Worm (Caenorhabditis elegans) whole organism, young adult: Measurements from ENCODE around the gene snx-13.

Experiments used
- B0336.3 ChIP-seq: fragments of 200-800 bp; sonication (Bioruptor generic); IDR thresholded peaks from 2 replicates; pipeline ENCODE4 v1.3.6; 2022; ENCODE audit warnings: missing genetic modification characterization, missing compliant biosample characterization
- C17E4.6 ChIP-seq: fragments of 200-800 bp; sonication (Bioruptor generic); IDR thresholded peaks from 2 replicates; pipeline ENCODE4 v1.3.6; 2022; ENCODE audit warnings: missing genetic modification reagents, missing genetic modification characterization, missing compliant biosample characterization
- F49E8.2 ChIP-seq: sonication (generic microtip); optimal IDR thresholded peaks from 3 replicates; lab custom pipeline; 2017; ENCODE audit warnings: missing genetic modification characterization, mild to moderate bottlenecking, missing compliant biosample characterization, antibody characterized with exemption, moderate library complexity; ENCODE audit not compliant: insufficient read depth
- F52B5.7 ChIP-seq: sonication (generic microtip); optimal IDR thresholded peaks from 2 replicates; lab custom pipeline; 2016; ENCODE audit warnings: mild to moderate bottlenecking, missing genetic modification characterization, missing compliant biosample characterization
- K11D2.4 ChIP-seq: fragments of 200-800 bp; sonication (Bioruptor generic); IDR thresholded peaks from 2 replicates; pipeline ENCODE4 v1.3.6; 2022; ENCODE audit warnings: missing genetic modification reagents, missing genetic modification characterization, missing compliant biosample characterization
- K12H6.12 ChIP-seq: fragments of 200-800 bp; sonication (Bioruptor generic); optimal IDR thresholded peaks from 2 replicates; lab custom pipeline; 2018; ENCODE audit warnings: mild to moderate bottlenecking, missing genetic modification characterization, missing compliant biosample characterization
- T07F8.4 ChIP-seq: sonication (generic microtip); optimal IDR thresholded peaks from 2 replicates; lab custom pipeline; 2016; ENCODE audit warnings: mild to moderate bottlenecking, missing genetic modification characterization, moderate library complexity, missing compliant biosample characterization
- Y56A3A.18 ChIP-seq: fragments of 200-800 bp; sonication (Bioruptor generic); IDR thresholded peaks from 2 replicates; pipeline ENCODE4 v1.3.6; 2022; ENCODE audit warnings: missing genetic modification reagents, missing genetic modification characterization, missing compliant biosample characterization
- athp-1 ChIP-seq: sonication (generic microtip); optimal IDR thresholded peaks from 2 replicates; lab custom pipeline; 2017; ENCODE audit warnings: mild to moderate bottlenecking, missing genetic modification characterization, missing compliant biosample characterization
- attf-5 ChIP-seq: fragments of 200-800 bp; sonication (Bioruptor generic); optimal IDR thresholded peaks from 2 replicates; lab custom pipeline; 2018; ENCODE audit warnings: mild to moderate bottlenecking, missing genetic modification characterization, missing compliant biosample characterization
- attf-6 ChIP-seq: fragments of 200-800 bp; sonication (Bioruptor generic); IDR thresholded peaks from 2 replicates; pipeline ENCODE4 v1.3.6; 2022; ENCODE audit warnings: missing genetic modification reagents, missing genetic modification characterization, missing compliant biosample characterization
- ccch-3 ChIP-seq: fragments of 200-800 bp; sonication (Bioruptor generic); optimal IDR thresholded peaks from 2 replicates; lab custom pipeline; 2018; ENCODE audit warnings: mild to moderate bottlenecking, missing genetic modification characterization, missing compliant biosample characterization
- cebp-2 ChIP-seq: fragments of 200-800 bp; sonication (Bioruptor generic); IDR thresholded peaks from 2 replicates; pipeline ENCODE4 v1.3.6; 2022; ENCODE audit warnings: missing genetic modification characterization, missing compliant biosample characterization
- ceh-40 ChIP-seq: fragments of 200-800 bp; sonication (Bioruptor generic); IDR thresholded peaks from 2 replicates; pipeline ENCODE4 v1.3.6; 2022; ENCODE audit warnings: missing genetic modification characterization, missing compliant biosample characterization
- ceh-58 ChIP-seq: fragments of 200-800 bp; sonication (Bioruptor generic); IDR thresholded peaks from 2 replicates; pipeline ENCODE4 v1.3.6; 2022; ENCODE audit warnings: missing genetic modification characterization, missing compliant biosample characterization
- die-1 ChIP-seq: sonication (generic microtip); optimal IDR thresholded peaks from 2 replicates; lab custom pipeline; 2016; ENCODE audit warnings: missing genotype, mild to moderate bottlenecking, missing genetic modification characterization, missing compliant biosample characterization
- dpl-1 ChIP-seq: fragments of 150-350 bp; optimal IDR thresholded peaks from 2 replicates; lab custom pipeline; 2014; ENCODE audit warnings: missing biosample characterization, missing genetic modification reagents, missing genetic modification characterization
- ekl-4 ChIP-seq: fragments of 200-800 bp; sonication (Bioruptor generic); IDR thresholded peaks from 2 replicates; pipeline ENCODE4 v1.3.6; 2022; ENCODE audit warnings: missing genetic modification reagents, missing genetic modification characterization, missing compliant biosample characterization
- hlh-26 ChIP-seq: fragments of 200-800 bp; sonication (Bioruptor generic); conservative IDR thresholded peaks from 2 replicates; pipeline ENCODE4 v1.3.6; 2022; ENCODE audit warnings: missing genetic modification reagents, missing genetic modification characterization, missing compliant biosample characterization
- hrde-1 ChIP-seq: sonication (generic microtip); optimal IDR thresholded peaks from 2 replicates; lab custom pipeline; 2016; ENCODE audit warnings: missing genetic modification characterization, mild to moderate bottlenecking, missing compliant biosample characterization, moderate library complexity, missing genotype, missing genetic modification reagents, borderline replicate concordance
- lag-1 ChIP-seq: fragments of 200-800 bp; sonication (Bioruptor generic); IDR thresholded peaks from 2 replicates; pipeline ENCODE4 v1.3.6; 2022; ENCODE audit warnings: missing genetic modification reagents, missing genetic modification characterization, missing compliant biosample characterization
- lin-35 ChIP-seq, 3 experiments: fragments of 150-350 bp in 2 of 3; sonication (generic microtip) in 1 of 3; optimal IDR thresholded peaks; 2 replicates each; lab custom pipeline; 2014 to 2018; ENCODE audit warnings: missing biosample characterization in 3 of 3, missing genetic modification characterization in 3 of 3, missing genetic modification reagents in 3 of 3
- lin-40 ChIP-seq: sonication (generic microtip); optimal IDR thresholded peaks from 2 replicates; lab custom pipeline; 2016; ENCODE audit warnings: missing genetic modification characterization, mild to moderate bottlenecking, missing compliant biosample characterization, missing genotype, missing genetic modification reagents
- lin-54 ChIP-seq: fragments of 200-800 bp; sonication (Bioruptor generic); optimal IDR thresholded peaks from 2 replicates; lab custom pipeline; 2018; ENCODE audit warnings: mild to moderate bottlenecking, missing genetic modification characterization, missing compliant biosample characterization
- lir-1 ChIP-seq: fragments of 200-800 bp; sonication (Bioruptor generic); conservative IDR thresholded peaks from 2 replicates; pipeline ENCODE4 v1.3.6; 2022; ENCODE audit warnings: missing genetic modification reagents, missing genetic modification characterization, missing compliant biosample characterization
- lsl-1 ChIP-seq: fragments of 200-800 bp; sonication (Bioruptor generic); optimal IDR thresholded peaks from 2 replicates; lab custom pipeline; 2018; ENCODE audit warnings: mild to moderate bottlenecking, missing genetic modification characterization, moderate library complexity, missing compliant biosample characterization
- madf-3 ChIP-seq: fragments of 200-800 bp; sonication (Bioruptor generic); IDR thresholded peaks from 2 replicates; pipeline ENCODE4 v1.3.6; 2022; ENCODE audit warnings: missing genetic modification reagents, missing genetic modification characterization, missing compliant biosample characterization
- madf-6 ChIP-seq: fragments of 200-800 bp; sonication (Bioruptor generic); IDR thresholded peaks from 2 replicates; pipeline ENCODE4 v1.3.6; 2022; ENCODE audit warnings: missing genetic modification reagents, missing genetic modification characterization, missing compliant biosample characterization
- madf-8 ChIP-seq: fragments of 200-800 bp; sonication (Bioruptor generic); conservative IDR thresholded peaks from 2 replicates; pipeline ENCODE4 v1.3.6; 2022; ENCODE audit warnings: missing genetic modification reagents, missing genetic modification characterization, missing compliant biosample characterization
- mcd-1 ChIP-seq: fragments of 200-800 bp; sonication (Bioruptor generic); IDR thresholded peaks from 2 replicates; pipeline ENCODE4 v1.3.6; 2022; ENCODE audit warnings: missing genetic modification reagents, missing genetic modification characterization, missing compliant biosample characterization
- mxl-1 ChIP-seq: sonication (generic microtip); optimal IDR thresholded peaks from 2 replicates; lab custom pipeline; 2016; ENCODE audit warnings: missing genetic modification characterization, missing compliant biosample characterization
- nhr-27 ChIP-seq: fragments of 200-800 bp; sonication (Bioruptor generic); optimal IDR thresholded peaks from 2 replicates; lab custom pipeline; 2018; ENCODE audit warnings: mild to moderate bottlenecking, missing genetic modification characterization, moderate library complexity, missing compliant biosample characterization
- rec-8 ChIP-seq, 2 experiments: sonication (generic microtip); optimal IDR thresholded peaks; 2 replicates each; lab custom pipeline; 2016; ENCODE audit warnings: mild to moderate bottlenecking in 2 of 2, missing genetic modification characterization in 2 of 2, missing genetic modification reagents in 2 of 2, missing genotype in 2 of 2, missing biosample characterization in 1 of 2, missing compliant biosample characterization in 1 of 2, moderate library complexity in 1 of 2
- repo-1 ChIP-seq: sonication (generic microtip); optimal IDR thresholded peaks from 2 replicates; lab custom pipeline; 2017; ENCODE audit warnings: mild to moderate bottlenecking, missing genetic modification characterization, missing compliant biosample characterization
- sea-2 ChIP-seq: fragments of 200-800 bp; sonication (Bioruptor generic); IDR thresholded peaks from 2 replicates; pipeline ENCODE4 v1.3.6; 2022; ENCODE audit warnings: missing genetic modification characterization, missing compliant biosample characterization
- snpc-4 ChIP-seq, 5 experiments: fragments of 150-350 bp in 1 of 5; sonication (generic microtip) in 4 of 5; optimal IDR thresholded peaks; 2 replicates each; lab custom pipeline; 2014 to 2018; ENCODE audit warnings: missing genetic modification characterization in 5 of 5, missing biosample characterization in 3 of 5, antibody characterized with exemption in 2 of 5, mild to moderate bottlenecking in 2 of 5, missing compliant biosample characterization in 2 of 5, missing genotype in 2 of 5, moderate library complexity in 2 of 5, missing genetic modification reagents in 1 of 5
- tbp1 ChIP-seq: fragments of 200-800 bp; sonication (Bioruptor generic); optimal IDR thresholded peaks from 2 replicates; lab custom pipeline; 2018; ENCODE audit warnings: mild to moderate bottlenecking, missing genetic modification characterization, missing compliant biosample characterization
- unc-130 ChIP-seq: sonication (generic microtip); optimal IDR thresholded peaks from 2 replicates; lab custom pipeline; 2016; ENCODE audit warnings: missing genetic modification reagents, missing genetic modification characterization, missing compliant biosample characterization
- zim-3 ChIP-seq: sonication (generic microtip); optimal IDR thresholded peaks from 2 replicates; lab custom pipeline; 2017; ENCODE audit warnings: mild to moderate bottlenecking, missing genetic modification characterization, moderate library complexity, missing compliant biosample characterization
- ztf-18 ChIP-seq: sonication (generic microtip); optimal IDR thresholded peaks from 2 replicates; lab custom pipeline; 2016; ENCODE audit warnings: missing genotype, mild to moderate bottlenecking, missing genetic modification characterization, missing compliant biosample characterization
- ztf-22 ChIP-seq: fragments of 200-800 bp; sonication (Bioruptor generic); optimal IDR thresholded peaks from 2 replicates; lab custom pipeline; 2018; ENCODE audit warnings: mild to moderate bottlenecking, missing genetic modification characterization, moderate library complexity, missing compliant biosample characterization
- ztf-25 ChIP-seq: fragments of 200-800 bp; sonication (Bioruptor generic); IDR thresholded peaks from 2 replicates; pipeline ENCODE4 v1.3.6; 2022; ENCODE audit warnings: missing genetic modification reagents, missing genetic modification characterization, missing compliant biosample characterization
- ztf-26 ChIP-seq: sonication (generic microtip); optimal IDR thresholded peaks from 2 replicates; lab custom pipeline; 2017; ENCODE audit warnings: missing genetic modification characterization, missing compliant biosample characterization
- ztf-3 ChIP-seq: fragments of 200-800 bp; sonication (Bioruptor generic); optimal IDR thresholded peaks from 2 replicates; lab custom pipeline; 2018; ENCODE audit warnings: mild to moderate bottlenecking, missing genetic modification characterization, missing compliant biosample characterization
- ztf-6 ChIP-seq: fragments of 200-800 bp; sonication (Bioruptor generic); IDR thresholded peaks from 2 replicates; pipeline ENCODE4 v1.3.6; 2022; ENCODE audit warnings: missing genetic modification reagents, missing genetic modification characterization, missing compliant biosample characterization

snx-13 gene

ce11 chrIV:17088849-17089248, 1.6 kb upstream of the snx-13 start, which contains the start of gene Y116A8C.43 (continued):
- peak; percentile 65 for TF ChIP-seq F49E8.2
- TF ChIP-seq madf-8 (GFP tag; lab: Robert Waterston, UW), result 0 out of 2 replicates have a peak, but pooled peaks have one; percentile 8
- TF ChIP-seq lsl-1 (GFP tag; lab: Kevin White, UChicago), result no peak
- TF ChIP-seq dpl-1 (GFP tag; lab: Kevin White, UChicago), result no peak
- no peak for TF ChIP-seq lin-40 (tag; lab: Kevin White, UChicago)
- TF ChIP-seq C17E4.6 (GFP tag; lab: Robert Waterston, UW), result no peak
- no peak for TF ChIP-seq sea-2 (GFP tag; lab: Robert Waterston, UW)
- peak; percentile 18 for TF ChIP-seq attf-5 (GFP tag; lab: Kevin White, UChicago)
- no peak for TF ChIP-seq mcd-1 (GFP tag; lab: Robert Waterston, UW)
- TF ChIP-seq Y56A3A.18 (GFP tag; lab: Robert Waterston, UW), result 0 out of 2 replicates have a peak, but pooled peaks have one; percentile 53
- TF ChIP-seq ztf-18, result peak; percentile 26
- TF ChIP-seq tbp1, result peak; percentile 44
- TF ChIP-seq repo-1, result peak; percentile 55
- TF ChIP-seq rec-8 (tag; optimal IDR thresholded peaks at IDR 0.05; lab: Kevin White, UChicago), result no peak
- no peak for TF ChIP-seq ceh-58 (GFP tag; lab: Robert Waterston, UW)
- TF ChIP-seq lag-1 (GFP tag; lab: Robert Waterston, UW), result no peak
- TF ChIP-seq F52B5.7 (tag; lab: Kevin White, UChicago), result peak; percentile 39
- peak; percentile 63 for TF ChIP-seq athp-1 (tag; lab: Kevin White, UChicago)
- 0 out of 2 replicates have a peak, but pooled peaks have one; percentile 59 for TF ChIP-seq madf-3 (GFP tag; lab: Robert Waterston, UW)
- no peak for TF ChIP-seq lir-1
- no peak for TF ChIP-seq cebp-2 (GFP tag; lab: Robert Waterston, UW)
- no peak for TF ChIP-seq ztf-6 (GFP tag; lab: Robert Waterston, UW)
- TF ChIP-seq attf-6, result peak; percentile 92
- TF ChIP-seq ztf-25 (GFP tag; lab: Robert Waterston, UW), result 0 out of 2 replicates have a peak, but pooled peaks have one; percentile 10
- TF ChIP-seq zim-3 (tag; lab: Kevin White, UChicago), result peak; percentile 57
- TF ChIP-seq die-1 (tag; lab: Kevin White, UChicago), result peak; percentile 34
- TF ChIP-seq ztf-22 (GFP tag; lab: Kevin White, UChicago), result no peak
- no peak for TF ChIP-seq ztf-3 (GFP tag; lab: Kevin White, UChicago)
- TF ChIP-seq ceh-40 (GFP tag; lab: Robert Waterston, UW), result no peak
- TF ChIP-seq lin-54, result peak; percentile 7
- TF ChIP-seq snpc-4 (GFP tag; optimal IDR thresholded peaks at IDR 0.05; lab: Kevin White, UChicago), result peak; percentile 45
- TF ChIP-seq snpc-4 (tag; optimal IDR thresholded peaks at IDR 0.05; lab: Kevin White, UChicago), result peak in 1 of 4 experiments; percentile 88
- no peak for TF ChIP-seq ccch-3
- TF ChIP-seq ztf-26, result no peak
- no peak for TF ChIP-seq unc-130 (GFP tag; lab: Kevin White, UChicago)
- no peak for TF ChIP-seq K12H6.12 (tag; lab: Kevin White, UChicago)
- TF ChIP-seq ekl-4 (GFP tag; lab: Robert Waterston, UW), result peak; percentile 65; the same call in 1 of the 2 replicates
- peak; percentile 39; the same call in 1 of the 2 replicates for TF ChIP-seq madf-6 (GFP tag; lab: Robert Waterston, UW)
- TF ChIP-seq nhr-27 (tag; lab: Kevin White, UChicago), result peak; percentile 8
- TF ChIP-seq hrde-1 (tag; lab: Kevin White, UChicago), result peak; percentile 67
- TF ChIP-seq B0336.3, result peak; percentile 68; the same call in 1 of the 2 replicates
- no peak for TF ChIP-seq lin-35 (GFP tag; optimal IDR thresholded peaks at IDR 0.05; lab: Kevin White, UChicago)
- peak; percentile 17 for TF ChIP-seq mxl-1 (tag; lab: Kevin White, UChicago)
- TF ChIP-seq hlh-26 (GFP tag; lab: Robert Waterston, UW), result 0 out of 2 replicates have a peak, but pooled peaks have one; percentile 29
- TF ChIP-seq K11D2.4 (GFP tag; lab: Robert Waterston, UW), result no peak
- no peak for TF ChIP-seq T07F8.4 (tag; lab: Kevin White, UChicago)
